Fruit fly (Drosophila melanogaster): ENCODE data around the gene RhoGAP93B.

dm6 chr3R:21060430-21061245, 37.0 kb downstream of the RhoGAP93B start, which contains the start of gene Mvl:
- TF ChIP-seq fru (GFP tag; optimal IDR thresholded peaks at IDR 0.05) (peak; percentile 55), psq (GFP tag; optimal IDR thresholded peaks at IDR 0.05) (peak; percentile 7), Myc (optimal IDR thresholded peaks at IDR 0.05) (no peak), pan (optimal IDR thresholded peaks at IDR 0.05) (no peak), jim (GFP tag; optimal IDR thresholded peaks at IDR 0.05) (no peak), brk (GFP tag; optimal IDR thresholded peaks at IDR 0.05) (no peak), h (GFP tag; optimal IDR thresholded peaks at IDR 0.05) (peak; percentile 72), br (GFP tag; optimal IDR thresholded peaks at IDR 0.05) (peak; percentile 36), HLH106 (tag; optimal IDR thresholded peaks at IDR 0.05) (no peak), lola (GFP tag; optimal IDR thresholded peaks at IDR 0.05) (no peak), foxo (GFP tag; optimal IDR thresholded peaks at IDR 0.05) (peak in 1 of 2 experiments; percentile 3), CG32264 (GFP tag; optimal IDR thresholded peaks at IDR 0.05) (no peak)
